Worm (Caenorhabditis elegans) whole organism, late embryonic: ENCODE data around the gene ash-2.

ENCODE experiments used
- C08G9.2 ChIP-seq: sonication (generic microtip); optimal IDR thresholded peaks from 2 replicates; lab custom pipeline; 2016; ENCODE audit warnings: mild to moderate bottlenecking, missing genetic modification characterization, moderate library complexity, missing compliant biosample characterization
- K02D7.2 ChIP-seq: sonication (generic microtip); optimal IDR thresholded peaks from 2 replicates; lab custom pipeline; 2017; ENCODE audit warnings: mild to moderate bottlenecking, missing genetic modification characterization, missing compliant biosample characterization
- K09A11.1 ChIP-seq: sonication (generic microtip); optimal IDR thresholded peaks from 2 replicates; lab custom pipeline; 2017; ENCODE audit warnings: antibody characterized with exemption, mild to moderate bottlenecking, missing genetic modification characterization, missing compliant biosample characterization; ENCODE audit not compliant: insufficient read depth
- T23F11.4 ChIP-seq: fragments of 200-800 bp; sonication (Bioruptor generic); optimal IDR thresholded peaks from 2 replicates; lab custom pipeline; 2018; ENCODE audit warnings: mild to moderate bottlenecking, missing genetic modification characterization, missing compliant biosample characterization
- Y22D7AL.16 ChIP-seq: sonication (generic microtip); optimal IDR thresholded peaks from 2 replicates; lab custom pipeline; 2016; ENCODE audit warnings: missing genetic modification characterization, missing compliant biosample characterization
- ahr-1 ChIP-seq: sonication (generic microtip); optimal IDR thresholded peaks from 2 replicates; lab custom pipeline; 2016; ENCODE audit warnings: missing genetic modification characterization, missing compliant biosample characterization
- ceh-14 ChIP-seq: sonication (generic microtip); optimal IDR thresholded peaks from 2 replicates; lab custom pipeline; 2016; ENCODE audit warnings: missing genotype, missing genetic modification characterization, missing compliant biosample characterization
- ceh-18 ChIP-seq: sonication (generic microtip); optimal IDR thresholded peaks from 2 replicates; lab custom pipeline; 2016; ENCODE audit warnings: missing genetic modification characterization, missing compliant biosample characterization
- ceh-19 ChIP-seq: fragments of 200-800 bp; sonication (Bioruptor generic); optimal IDR thresholded peaks from 2 replicates; lab custom pipeline; 2018; ENCODE audit warnings: mild to moderate bottlenecking, missing genetic modification characterization, missing compliant biosample characterization
- ceh-2 ChIP-seq: sonication (generic microtip); optimal IDR thresholded peaks from 2 replicates; lab custom pipeline; 2016; ENCODE audit warnings: missing genotype, missing genetic modification characterization, missing compliant biosample characterization
- ceh-24 ChIP-seq: sonication (generic microtip); optimal IDR thresholded peaks from 2 replicates; lab custom pipeline; 2016; ENCODE audit warnings: mild to moderate bottlenecking, missing genetic modification characterization, missing compliant biosample characterization
- ceh-30 ChIP-seq: fragments of 150-350 bp; optimal IDR thresholded peaks from 2 replicates; lab custom pipeline; 2014; ENCODE audit warnings: missing biosample characterization, missing genetic modification characterization
- ceh-31 ChIP-seq: sonication (generic microtip); optimal IDR thresholded peaks from 2 replicates; lab custom pipeline; 2016; ENCODE audit warnings: missing genetic modification characterization, missing compliant biosample characterization
- ceh-34 ChIP-seq: sonication (generic microtip); optimal IDR thresholded peaks from 2 replicates; lab custom pipeline; 2016; ENCODE audit warnings: mild to moderate bottlenecking, missing genetic modification characterization, missing compliant biosample characterization
- ceh-48 ChIP-seq: sonication (generic microtip); optimal IDR thresholded peaks from 2 replicates; lab custom pipeline; 2016; ENCODE audit warnings: missing genetic modification characterization, inconsistent platforms, missing compliant biosample characterization
- ceh-6 ChIP-seq: fragments of 200-800 bp; sonication (Bioruptor generic); optimal IDR thresholded peaks from 2 replicates; lab custom pipeline; 2018; ENCODE audit warnings: mild to moderate bottlenecking, missing genetic modification characterization, missing compliant biosample characterization
- ceh-9 ChIP-seq: sonication (generic microtip); optimal IDR thresholded peaks from 2 replicates; lab custom pipeline; 2016; ENCODE audit warnings: mild to moderate bottlenecking, missing genetic modification characterization, inconsistent platforms, missing compliant biosample characterization
- dve-1 ChIP-seq: sonication (generic microtip); optimal IDR thresholded peaks from 2 replicates; lab custom pipeline; 2017; ENCODE audit warnings: antibody characterized with exemption, mild to moderate bottlenecking, missing genetic modification characterization, missing compliant biosample characterization
- eyg-1 ChIP-seq: sonication (generic microtip); optimal IDR thresholded peaks from 2 replicates; lab custom pipeline; 2016; ENCODE audit warnings: missing genotype, missing genetic modification characterization, missing compliant biosample characterization
- fkh-10 ChIP-seq: fragments of 150-350 bp; optimal IDR thresholded peaks from 2 replicates; lab custom pipeline; 2014; ENCODE audit warnings: missing biosample characterization, missing genetic modification reagents, missing genetic modification characterization
- fkh-6 ChIP-seq: sonication (generic microtip); optimal IDR thresholded peaks from 2 replicates; lab custom pipeline; 2016; ENCODE audit warnings: missing genetic modification characterization, missing compliant biosample characterization
- hlh-15 ChIP-seq: sonication (generic microtip); optimal IDR thresholded peaks from 2 replicates; lab custom pipeline; 2016; ENCODE audit warnings: missing genetic modification characterization, missing compliant biosample characterization
- hlh-6 ChIP-seq: sonication (generic microtip); optimal IDR thresholded peaks from 2 replicates; lab custom pipeline; 2016; ENCODE audit warnings: missing genotype, missing genetic modification characterization, missing compliant biosample characterization
- hlh-8 ChIP-seq: sonication (generic microtip); optimal IDR thresholded peaks from 2 replicates; lab custom pipeline; 2016; ENCODE audit warnings: missing genotype, missing genetic modification characterization, missing compliant biosample characterization
- lim-6 ChIP-seq: sonication (generic microtip); optimal IDR thresholded peaks from 2 replicates; lab custom pipeline; 2016; ENCODE audit warnings: missing genetic modification characterization, missing compliant biosample characterization
- lin-11 ChIP-seq: fragments of 200-800 bp; sonication (Bioruptor generic); optimal IDR thresholded peaks from 2 replicates; lab custom pipeline; 2018; ENCODE audit warnings: mild to moderate bottlenecking, missing genetic modification characterization, missing compliant biosample characterization
- mec-3 ChIP-seq: sonication (generic microtip); optimal IDR thresholded peaks from 2 replicates; lab custom pipeline; 2016; ENCODE audit warnings: borderline replicate concordance, missing genetic modification characterization, missing compliant biosample characterization
- nfya-1 ChIP-seq: sonication (generic microtip); optimal IDR thresholded peaks from 2 replicates; lab custom pipeline; 2017; ENCODE audit warnings: missing genetic modification characterization, mild to moderate bottlenecking, missing compliant biosample characterization, antibody characterized with exemption, moderate library complexity
- pag-3 ChIP-seq: sonication (generic microtip); optimal IDR thresholded peaks from 2 replicates; lab custom pipeline; 2016; ENCODE audit warnings: missing compliant biosample characterization, missing genetic modification characterization, borderline replicate concordance
- pat-9 ChIP-seq: fragments of 200-800 bp; sonication (Bioruptor generic); optimal IDR thresholded peaks from 2 replicates; lab custom pipeline; 2018; ENCODE audit warnings: mild to moderate bottlenecking, missing genetic modification characterization, moderate library complexity, missing compliant biosample characterization
- pax-1 ChIP-seq: fragments of 150-350 bp; optimal IDR thresholded peaks from 2 replicates; lab custom pipeline; 2014; ENCODE audit warnings: missing biosample characterization, missing genetic modification characterization
- pha-4 ChIP-seq: fragments of 150-350 bp; optimal IDR thresholded peaks from 2 replicates; lab custom pipeline; 2018; ENCODE audit warnings: missing biosample characterization, missing genetic modification reagents, missing genetic modification characterization
- pqm-1 ChIP-seq: sonication (generic microtip); optimal IDR thresholded peaks from 2 replicates; lab custom pipeline; 2016; ENCODE audit warnings: missing genetic modification characterization, missing compliant biosample characterization
- pros-1 ChIP-seq: fragments of 150-350 bp; optimal IDR thresholded peaks from 2 replicates; lab custom pipeline; 2014; ENCODE audit warnings: missing biosample characterization, missing genetic modification reagents, missing genetic modification characterization
- ref-2 ChIP-seq: sonication (generic microtip); optimal IDR thresholded peaks from 2 replicates; lab custom pipeline; 2016; ENCODE audit warnings: missing genetic modification characterization, missing compliant biosample characterization
- sdc-2 ChIP-seq: sonication (generic microtip); optimal IDR thresholded peaks from 2 replicates; lab custom pipeline; 2016; ENCODE audit warnings: missing genotype, missing genetic modification characterization, missing compliant biosample characterization
- sox-2 ChIP-seq: fragments of 200-800 bp; sonication (Bioruptor generic); IDR thresholded peaks from 2 replicates; pipeline ENCODE4 v1.3.6; 2022; ENCODE audit warnings: missing genetic modification reagents, missing genetic modification characterization, missing compliant biosample characterization
- sox-4 ChIP-seq: sonication (generic microtip); optimal IDR thresholded peaks from 2 replicates; lab custom pipeline; 2017; ENCODE audit warnings: mild to moderate bottlenecking, missing genetic modification characterization, inconsistent platforms, missing compliant biosample characterization
- syd-9 ChIP-seq: sonication (generic microtip); optimal IDR thresholded peaks from 2 replicates; lab custom pipeline; 2016; ENCODE audit warnings: mild to moderate bottlenecking, missing genetic modification characterization, moderate library complexity, missing compliant biosample characterization
- tbx-2 ChIP-seq: sonication (generic microtip); optimal IDR thresholded peaks from 2 replicates; lab custom pipeline; 2016; ENCODE audit warnings: missing genetic modification characterization, missing compliant biosample characterization
- ttx-3 ChIP-seq: sonication (generic microtip); optimal IDR thresholded peaks from 2 replicates; lab custom pipeline; 2016; ENCODE audit warnings: missing genetic modification reagents, missing genetic modification characterization, missing compliant biosample characterization
- unc-42 ChIP-seq: sonication (generic microtip); optimal IDR thresholded peaks from 2 replicates; lab custom pipeline; 2016; ENCODE audit warnings: missing genotype, missing genetic modification characterization, missing compliant biosample characterization

ash-2 gene

ce11 chrII:11948459-11948858 is 31.2 kb upstream of the ash-2 start, which contains the start of gene W03C9.8:
TSS of gene W03C9.8 (plus strand) at chrII:11948759.
- TF ChIP-seq hlh-8 (tag; lab: Kevin White, UChicago), result no peak
- TF ChIP-seq C08G9.2, result no peak
- no peak for TF ChIP-seq ref-2 (tag; lab: Kevin White, UChicago)
- TF ChIP-seq K09A11.1 (tag; lab: Kevin White, UChicago), result no peak

ce11 chrII:11952963-11953362 is 26.7 kb upstream of the ash-2 start:
- TF ChIP-seq hlh-15, result no peak
- TF ChIP-seq ahr-1 (tag; lab: Kevin White, UChicago), result no peak
- no peak for TF ChIP-seq pat-9 (tag; lab: Kevin White, UChicago)
- TF ChIP-seq pag-3 (tag; lab: Kevin White, UChicago), result no peak
- TF ChIP-seq fkh-6 (tag; lab: Kevin White, UChicago), result no peak
- TF ChIP-seq sdc-2 (tag; lab: Kevin White, UChicago), result no peak
- no peak for TF ChIP-seq sox-2 (GFP tag; lab: Robert Waterston, UW)
- no peak for TF ChIP-seq ceh-18 (tag; lab: Kevin White, UChicago)
- no peak for TF ChIP-seq ceh-14 (tag; lab: Kevin White, UChicago)

ce11 chrII:11954208-11954607 is 25.4 kb upstream of the ash-2 start, which contains the start of gene W03C9.6:
TSS of gene W03C9.6 (plus strand) at chrII:11954508.
- TF ChIP-seq ceh-19 (GFP tag; lab: Kevin White, UChicago) (no peak), nfya-1 (tag; lab: Kevin White, UChicago) (no peak), pha-4 (no peak), eyg-1 (tag; lab: Kevin White, UChicago) (no peak), hlh-6 (tag; lab: Kevin White, UChicago) (no peak), ttx-3 (no peak)

ce11 chrII:11954811-11955210 is 24.8 kb upstream of the ash-2 start:
- peak; percentile 82 for TF ChIP-seq dve-1
- TF ChIP-seq lin-11 (tag; lab: Kevin White, UChicago), result no peak
- TF ChIP-seq Y22D7AL.16, result no peak

ce11 chrII:11958793-11959574 is 20.7 kb upstream of the ash-2 start:
- TF ChIP-seq unc-42 (tag; lab: Kevin White, UChicago) (peak; percentile 1), ceh-34 (tag; lab: Kevin White, UChicago) (peak; percentile 11), pag-3 (tag; lab: Kevin White, UChicago) (no peak), K02D7.2 (tag; lab: Kevin White, UChicago) (no peak), syd-9 (tag; lab: Kevin White, UChicago) (no peak), lin-11 (tag; lab: Kevin White, UChicago) (peak; percentile 22), fkh-10 (GFP tag; lab: Kevin White, UChicago) (no peak), ceh-9 (no peak), pax-1 (tag; lab: Kevin White, UChicago) (no peak), ceh-30 (tag; lab: Kevin White, UChicago) (no peak), ceh-2 (tag; lab: Kevin White, UChicago) (peak; percentile 19), T23F11.4 (GFP tag; lab: Kevin White, UChicago) (peak; percentile 34), dve-1 (no peak), hlh-6 (tag; lab: Kevin White, UChicago) (peak; percentile 53), eyg-1 (tag; lab: Kevin White, UChicago) (no peak), ref-2 (tag; lab: Kevin White, UChicago) (peak; percentile 63), sox-4 (tag; lab: Kevin White, UChicago) (peak; percentile 66), K09A11.1 (tag; lab: Kevin White, UChicago) (peak; percentile 36), pqm-1 (no peak), Y22D7AL.16 (peak; percentile 3), ceh-24 (tag; lab: Kevin White, UChicago) (no peak), tbx-2 (tag; lab: Kevin White, UChicago) (peak; percentile 38), lim-6 (tag; lab: Kevin White, UChicago) (no peak), mec-3 (tag; lab: Kevin White, UChicago) (no peak), pat-9 (tag; lab: Kevin White, UChicago) (peak; percentile 60), pros-1 (tag; lab: Kevin White, UChicago) (no peak), ceh-31 (tag; lab: Kevin White, UChicago) (peak; percentile 23), ceh-6 (GFP tag; lab: Kevin White, UChicago) (peak; percentile 60), ttx-3 (peak; percentile 42), ceh-48 (tag; lab: Kevin White, UChicago) (peak; percentile 40)
